Worm (Caenorhabditis elegans): ENCODE measurements around the gene cfz-2.

cfz-2 gene

ce11 chrV:3470782-3471181, 26.1 kb upstream of the cfz-2 start, which contains the start of gene srbc-29:
TSS of gene srbc-29 (minus strand) at chrV:3470882.
- no peak for TF ChIP-seq unc-62 (GFP tag; optimal IDR thresholded peaks at IDR 0.05)
- TF ChIP-seq nhr-25 (tag; optimal IDR thresholded peaks at IDR 0.05) = no peak
- no peak for TF ChIP-seq unc-39 (tag; optimal IDR thresholded peaks at IDR 0.05)
- TF ChIP-seq fos-1 (tag; optimal IDR thresholded peaks at IDR 0.05) = no peak
- no peak for TF ChIP-seq nhr-12 (tag; optimal IDR thresholded peaks at IDR 0.05)
- no peak for TF ChIP-seq ztf-11 (tag; optimal IDR thresholded peaks at IDR 0.05)
- TF ChIP-seq lsy-12 (tag; optimal IDR thresholded peaks at IDR 0.05) = no peak
- no peak for TF ChIP-seq lin-15B (tag; optimal IDR thresholded peaks at IDR 0.05)
- TF ChIP-seq nhr-28 (tag; optimal IDR thresholded peaks at IDR 0.05) = no peak
- no peak for TF ChIP-seq nfya-1 (tag; optimal IDR thresholded peaks at IDR 0.05; ENCODE audit: insufficient read depth)
- no peak for TF ChIP-seq nhr-23 (tag; optimal IDR thresholded peaks at IDR 0.05)
- TF ChIP-seq egl-27 (tag; optimal IDR thresholded peaks at IDR 0.05) = no peak

DNA sequence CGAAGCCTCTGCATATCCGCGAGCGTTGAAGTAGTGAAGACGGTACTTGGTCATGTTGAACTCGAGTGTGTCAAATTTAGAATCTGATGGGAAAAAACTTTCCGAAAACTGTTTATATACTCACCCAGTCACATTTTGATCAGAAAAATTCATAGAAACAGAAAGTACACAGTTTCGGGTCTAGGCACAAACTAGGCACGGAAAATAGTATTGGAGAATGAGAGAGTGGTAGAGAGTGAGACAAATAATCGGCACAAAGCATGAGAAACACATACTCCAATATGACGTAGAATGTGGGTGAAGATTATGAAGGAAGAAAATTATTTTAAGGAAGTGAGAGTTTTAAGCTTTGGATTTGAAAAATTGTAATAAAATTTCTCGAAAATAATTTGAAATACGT, 23.8 kb upstream of the cfz-2 start, which contains the start of gene gst-33:
TSS of gene gst-33 (minus strand) at position 127 of the 400 bp plus-strand sequence.
- TF ChIP-seq mml-1 (tag; optimal IDR thresholded peaks at IDR 0.05) (no peak), ceh-16 (tag; optimal IDR thresholded peaks at IDR 0.05) (no peak), nfya-1 (tag; optimal IDR thresholded peaks at IDR 0.05; ENCODE audit: insufficient read depth) (no peak), lin-39 (tag; optimal IDR thresholded peaks at IDR 0.05) (no peak), elt-2 (tag; optimal IDR thresholded peaks at IDR 0.05) (peak; percentile 63), nhr-43 (tag; optimal IDR thresholded peaks at IDR 0.05; ENCODE audit: poor library complexity, severe bottlenecking) (peak; percentile 18), elt-3 (tag; optimal IDR thresholded peaks at IDR 0.05) (no peak), jun-1 (tag; optimal IDR thresholded peaks at IDR 0.05) (no peak), lin-15B (tag; optimal IDR thresholded peaks at IDR 0.05) (no peak), pqm-1 (tag; optimal IDR thresholded peaks at IDR 0.05) (peak; percentile 67), elt-1 (tag; optimal IDR thresholded peaks at IDR 0.05) (no peak), nhr-77 (tag; optimal IDR thresholded peaks at IDR 0.05) (no peak), aly-2 (tag; optimal IDR thresholded peaks at IDR 0.05) (no peak), ceh-28 (tag; optimal IDR thresholded peaks at IDR 0.05) (peak; percentile 4), eor-1 (tag; optimal IDR thresholded peaks at IDR 0.05) (no peak)

ce11 chrV:3464897-3465296, 20.2 kb upstream of the cfz-2 start:
- no peak for TF ChIP-seq eor-1 (tag; optimal IDR thresholded peaks at IDR 0.05)
- no peak for TF ChIP-seq egl-5 (tag; optimal IDR thresholded peaks at IDR 0.05)
- TF ChIP-seq nhr-11 (tag; optimal IDR thresholded peaks at IDR 0.05) = no peak
- no peak for TF ChIP-seq pqm-1 (tag; optimal IDR thresholded peaks at IDR 0.05)
- TF ChIP-seq ztf-11 (tag; optimal IDR thresholded peaks at IDR 0.05) = no peak

DNA sequence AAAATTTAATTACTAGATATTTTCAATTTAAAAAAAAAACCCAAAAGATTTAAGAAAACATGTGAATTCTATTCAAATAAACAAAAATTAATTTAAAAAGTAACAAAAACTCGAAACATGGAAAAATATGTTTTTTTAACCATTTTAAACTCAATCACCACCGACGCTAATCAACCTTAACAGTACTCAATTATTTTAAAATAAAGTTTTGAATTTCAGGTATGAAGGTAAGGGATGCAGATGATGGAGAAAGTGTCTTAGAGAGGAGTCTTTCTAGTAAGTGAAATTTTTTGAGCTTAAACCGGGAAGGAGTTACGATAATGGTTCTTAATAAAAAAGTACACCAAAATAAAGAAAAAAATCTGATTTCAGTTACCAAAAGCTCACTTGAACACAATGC, 18.8 kb upstream of the cfz-2 start, which contains the start of gene slc-28.1:
TSS of gene slc-28.1 (plus strand) at position 301 of the 400 bp plus-strand sequence.
- TF ChIP-seq skn-1 (tag; optimal IDR thresholded peaks at IDR 0.05) = no peak
- TF ChIP-seq ceh-28 (tag; optimal IDR thresholded peaks at IDR 0.05) = no peak
- TF ChIP-seq nhr-11 (tag; optimal IDR thresholded peaks at IDR 0.05) = no peak
- no peak for TF ChIP-seq lin-39 (tag; optimal IDR thresholded peaks at IDR 0.05)
- no peak for TF ChIP-seq nhr-76 (tag; optimal IDR thresholded peaks at IDR 0.05)
- no peak for TF ChIP-seq mdl-1 (tag; optimal IDR thresholded peaks at IDR 0.05)
- no peak for TF ChIP-seq jun-1 (tag; optimal IDR thresholded peaks at IDR 0.05)
- no peak for TF ChIP-seq nhr-12 (tag; optimal IDR thresholded peaks at IDR 0.05)
- no peak for TF ChIP-seq ZK546.5 (tag; optimal IDR thresholded peaks at IDR 0.05)

DNA sequence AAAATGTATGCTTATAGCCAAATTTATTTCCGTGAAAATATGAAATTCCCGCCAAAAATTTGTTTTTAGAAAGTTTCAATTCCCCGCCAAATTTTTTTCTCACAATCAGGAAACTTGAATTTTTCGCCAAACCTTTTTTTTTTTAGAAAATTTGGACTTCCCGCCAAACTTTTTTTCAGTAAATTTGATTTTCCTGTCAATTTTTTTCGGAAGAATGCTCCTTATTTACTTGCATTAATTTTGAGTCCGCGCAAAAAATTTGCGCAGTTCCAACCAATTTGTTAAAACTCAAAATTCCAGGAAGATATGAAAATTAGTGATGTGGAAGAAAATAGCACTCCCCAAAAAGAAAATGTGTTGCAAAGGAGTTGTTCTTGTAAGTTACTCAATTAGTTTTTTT, 15.2 kb upstream of the cfz-2 start, which contains the start of gene slc-28.2:
TSS of gene slc-28.2 (plus strand) at position 301 of the 400 bp plus-strand sequence.
- TF ChIP-seq nhr-28 (tag; optimal IDR thresholded peaks at IDR 0.05) (no peak), unc-62 (GFP tag; optimal IDR thresholded peaks at IDR 0.05) (no peak), ztf-11 (tag; optimal IDR thresholded peaks at IDR 0.05) (no peak), daf-12 (tag; optimal IDR thresholded peaks at IDR 0.05) (no peak), fkh-2 (tag; optimal IDR thresholded peaks at IDR 0.05) (no peak), unc-39 (tag; optimal IDR thresholded peaks at IDR 0.05) (no peak)
